5 fruit fly cellular contexts compared by ENCODE assay signal in the genomic region with DNA sequence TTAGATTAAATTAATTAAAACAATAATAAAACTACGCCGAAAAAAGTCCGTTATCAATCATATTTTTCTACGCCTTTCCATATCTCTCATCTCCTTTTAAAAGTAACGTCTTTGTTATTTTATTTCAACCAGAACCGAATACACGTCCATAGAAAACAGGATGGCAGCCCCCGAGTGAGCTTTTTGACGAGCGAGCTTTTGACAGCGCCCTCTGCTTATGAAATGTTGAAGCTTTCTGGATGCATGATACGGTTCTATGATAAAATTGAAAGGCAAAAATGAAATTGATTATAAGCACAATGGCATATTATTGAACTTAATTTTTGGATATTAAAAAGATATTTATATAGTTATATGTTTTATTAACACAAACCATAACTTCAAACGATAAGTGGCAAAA.
A peak's percentile ranks its signal among the peaks of the same experiment; 100 is the strongest.
TF ChIP-seq lines count a peak whose summit lies in the region.

No protein-coding gene starts in this region.

- peak; percentile 93 for TF ChIP-seq CTCF in whole organism, embryonic (GFP tag; optimal IDR thresholded peaks at IDR 0.05; lab: Kevin White, UChicago)

TF ChIP-seq in whole organism, adult, 20 proteins besides CTCF, POLR2A, EP300 and RAD21 (continues in another document):
- TF ChIP-seq CG33017 (tag; optimal IDR thresholded peaks at IDR 0.05; lab: Kevin White, UChicago) (peak; percentile 16), CG12768 (GFP tag; optimal IDR thresholded peaks at IDR 0.05; lab: Kevin White, UChicago) (no peak), kay (GFP tag; lab: Kevin White, UChicago; ENCODE audit: borderline replicate concordance) (peak; percentile 74), CG7045 (GFP tag; optimal IDR thresholded peaks at IDR 0.05; lab: Kevin White, UChicago) (no peak), tj (GFP tag; optimal IDR thresholded peaks at IDR 0.05; lab: Kevin White, UChicago) (no peak), Hr96 (GFP tag; optimal IDR thresholded peaks at IDR 0.05; lab: Kevin White, UChicago) (no peak), Clk (GFP tag; optimal IDR thresholded peaks at IDR 0.05; lab: Kevin White, UChicago) (no peak), bab1 (GFP tag; optimal IDR thresholded peaks at IDR 0.05; lab: Kevin White, UChicago) (peak; percentile 36), Crg-1 (GFP tag; optimal IDR thresholded peaks at IDR 0.05; lab: Kevin White, UChicago) (peak; percentile 30), CG14711 (tag; optimal IDR thresholded peaks at IDR 0.05; lab: Kevin White, UChicago) (no peak), CG11617 (GFP tag; optimal IDR thresholded peaks at IDR 0.05; lab: Kevin White, UChicago) (no peak), Mnt (GFP tag; optimal IDR thresholded peaks at IDR 0.05; lab: Kevin White, UChicago) (peak; percentile 9), CG7101 (tag; optimal IDR thresholded peaks at IDR 0.05; lab: Kevin White, UChicago) (peak; percentile 27), toe (GFP tag; optimal IDR thresholded peaks at IDR 0.05; lab: Kevin White, UChicago) (no peak), cnc (optimal IDR thresholded peaks at IDR 0.05; lab: Kevin White, UChicago) (no peak), CG5204 (GFP tag; optimal IDR thresholded peaks at IDR 0.05; lab: Kevin White, UChicago) (no peak), pad (GFP tag; optimal IDR thresholded peaks at IDR 0.05; lab: Kevin White, UChicago) (peak; percentile 42), CG1620 (GFP tag; optimal IDR thresholded peaks at IDR 0.05; lab: Kevin White, UChicago) (peak; percentile 19)

TF ChIP-seq in whole organism, embryonic, 481 proteins besides CTCF, POLR2A, EP300 and RAD21 (continues in another document):
- TF ChIP-seq bcd (GFP tag; optimal IDR thresholded peaks at IDR 0.05; lab: Kevin White, UChicago) (no peak), HmgZ (tag; optimal IDR thresholded peaks at IDR 0.05; lab: Kevin White, UChicago) (peak; percentile 28), CG31365 (tag; optimal IDR thresholded peaks at IDR 0.05; lab: Kevin White, UChicago) (no peak), CG7839 (tag; optimal IDR thresholded peaks at IDR 0.05; lab: Kevin White, UChicago) (no peak), CG15601 (tag; optimal IDR thresholded peaks at IDR 0.05; lab: Kevin White, UChicago) (peak; percentile 100), Dp (GFP tag; optimal IDR thresholded peaks at IDR 0.05; lab: Kevin White, UChicago) (peak; percentile 26), CG9932 (GFP tag; IDR thresholded peaks at IDR 0.05; lab: Robert Waterston, UW) (no peak), rib (GFP tag; IDR thresholded peaks at IDR 0.05; lab: Robert Waterston, UW) (no peak), CG13287 (GFP tag; IDR thresholded peaks at IDR 0.05; lab: Robert Waterston, UW; ENCODE audit: partially characterized antibody) (peak; percentile 10; the same call in 1 of the 2 replicates), grn (GFP tag; optimal IDR thresholded peaks at IDR 0.05; lab: Kevin White, UChicago) (peak; percentile 33), Dip2 (GFP tag; IDR thresholded peaks at IDR 0.05; lab: Robert Waterston, UW) (peak; percentile 89), Hmr (GFP tag; optimal IDR thresholded peaks at IDR 0.05; lab: Kevin White, UChicago) (peak; percentile 37), schlank (tag; optimal IDR thresholded peaks at IDR 0.05; lab: Kevin White, UChicago) (no peak), CG32532 (GFP tag; IDR thresholded peaks at IDR 0.05; lab: Robert Waterston, UW) (peak; percentile 27; the same call in 1 of the 2 replicates), onecut (GFP tag; IDR thresholded peaks at IDR 0.05; lab: Robert Waterston, UW) (peak; percentile 17; the same call in 1 of the 2 replicates), chinmo (GFP tag; IDR thresholded peaks at IDR 0.05; lab: Robert Waterston, UW; ENCODE audit: partially characterized antibody) (0 out of 4 replicates have a peak, but pooled peaks have one; percentile 14)

TF ChIP-seq in whole organism, prepupa, 60 proteins besides CTCF, POLR2A, EP300 and RAD21:
- peak; percentile 58 for TF ChIP-seq svp (GFP tag; lab: Kevin White, UChicago)
- TF ChIP-seq Eip93F (GFP tag; optimal IDR thresholded peaks at IDR 0.05; lab: Kevin White, UChicago): no peak
- peak; percentile 1 for TF ChIP-seq cyc (GFP tag; optimal IDR thresholded peaks at IDR 0.05; lab: Kevin White, UChicago)
- peak; percentile 19 for TF ChIP-seq Met (GFP tag; optimal IDR thresholded peaks at IDR 0.05; lab: Kevin White, UChicago)
- TF ChIP-seq Eip78C (GFP tag; lab: Kevin White, UChicago): peak; percentile 10
- TF ChIP-seq esn (GFP tag; optimal IDR thresholded peaks at IDR 0.05; lab: Kevin White, UChicago): peak; percentile 14
- peak; percentile 12 for TF ChIP-seq topi (GFP tag; optimal IDR thresholded peaks at IDR 0.05; lab: Kevin White, UChicago)
- peak; percentile 22 for TF ChIP-seq Sox14 (GFP tag; optimal IDR thresholded peaks at IDR 0.05; lab: Kevin White, UChicago)
- no peak for TF ChIP-seq dac (GFP tag; optimal IDR thresholded peaks at IDR 0.05; lab: Kevin White, UChicago)
- TF ChIP-seq Gug (GFP tag; IDR thresholded peaks at IDR 0.05; lab: Robert Waterston, UW): no peak
- peak; percentile 27 for TF ChIP-seq vri (GFP tag; optimal IDR thresholded peaks at IDR 0.05; lab: Kevin White, UChicago)

TF ChIP-seq in whole organism, pupa, 21 proteins besides CTCF, POLR2A, EP300 and RAD21:
- TF ChIP-seq D1 (tag; optimal IDR thresholded peaks at IDR 0.05; lab: Kevin White, UChicago) (peak; percentile 21), Snoo (tag; optimal IDR thresholded peaks at IDR 0.05; lab: Kevin White, UChicago) (no peak)

TF ChIP-seq in whole organism, wandering third instar larva, 38 proteins besides CTCF, POLR2A, EP300 and RAD21:
- TF ChIP-seq rgr (GFP tag; optimal IDR thresholded peaks at IDR 0.05; lab: Kevin White, UChicago): peak; percentile 46
- TF ChIP-seq tai (GFP tag; optimal IDR thresholded peaks at IDR 0.05; lab: Kevin White, UChicago): no peak
- TF ChIP-seq foxo (GFP tag; optimal IDR thresholded peaks at IDR 0.05; lab: Kevin White, UChicago): peak in 1 of 2 experiments; percentile 24
- peak; percentile 26 for TF ChIP-seq HLH106 (tag; optimal IDR thresholded peaks at IDR 0.05; lab: Kevin White, UChicago)
- TF ChIP-seq Dif (GFP tag; optimal IDR thresholded peaks at IDR 0.05; lab: Kevin White, UChicago; ENCODE audit: partially characterized antibody): no peak
- peak; percentile 23 for TF ChIP-seq h (GFP tag; optimal IDR thresholded peaks at IDR 0.05; lab: Kevin White, UChicago)
- peak; percentile 4 for TF ChIP-seq brk (GFP tag; optimal IDR thresholded peaks at IDR 0.05; lab: Kevin White, UChicago)
- TF ChIP-seq Mio (GFP tag; optimal IDR thresholded peaks at IDR 0.05; lab: Kevin White, UChicago): no peak
- peak; percentile 28 for TF ChIP-seq br (GFP tag; optimal IDR thresholded peaks at IDR 0.05; lab: Kevin White, UChicago)
- TF ChIP-seq OdsH (GFP tag; optimal IDR thresholded peaks at IDR 0.05; lab: Kevin White, UChicago): peak; percentile 6
- peak; percentile 17 for TF ChIP-seq fru (GFP tag; optimal IDR thresholded peaks at IDR 0.05; lab: Kevin White, UChicago)
- peak; percentile 65 for TF ChIP-seq Hr83 (GFP tag; optimal IDR thresholded peaks at IDR 0.05; lab: Kevin White, UChicago; ENCODE audit: poor library complexity, severe bottlenecking)
